Fruit fly (Drosophila melanogaster) whole organism, embryonic: ENCODE results near the gene Ptp10D.

ENCODE experiments used
- Aef1 ChIP-seq: fragments of 200-800 bp; sonication (Bioruptor generic); IDR thresholded peaks from 3 replicates; pipeline ENCODE4 v1.3.6; 2022; ENCODE audit warnings: missing biosample characterization, missing genetic modification characterization
- Blimp-1 ChIP-seq: fragments of 200-800 bp; sonication (Bioruptor generic); optimal IDR thresholded peaks from 3 replicates; lab custom pipeline; 2018; ENCODE audit warnings: missing biosample characterization, missing genetic modification characterization, mild to moderate bottlenecking, moderate library complexity, missing genetic modification reagents
- CG10274 ChIP-seq: fragments of 200-800 bp; sonication (Bioruptor generic); optimal IDR thresholded peaks from 3 replicates; lab custom pipeline; 2017; ENCODE audit warnings: missing biosample characterization, mild to moderate bottlenecking, missing genetic modification characterization
- CG10321 ChIP-seq: fragments of 200-800 bp; sonication (Bioruptor generic); IDR thresholded peaks from 2 replicates; pipeline ENCODE4 v1.3.6; 2022; ENCODE audit warnings: missing biosample characterization, missing genetic modification characterization
- CG10654 ChIP-seq: fragments of 200-800 bp; sonication (Bioruptor generic); optimal IDR thresholded peaks from 2 replicates; lab custom pipeline; 2016; ENCODE audit warnings: missing biosample characterization, missing genetic modification characterization
- CG10959 ChIP-seq: fragments of 200-800 bp; sonication (Bioruptor generic); IDR thresholded peaks from 2 replicates; pipeline ENCODE4 v1.3.6; 2022; ENCODE audit warnings: missing biosample characterization, missing genetic modification characterization
- CG11093 ChIP-seq: fragments of 200-800 bp; sonication (Bioruptor generic); IDR thresholded peaks from 3 replicates; pipeline ENCODE4 v1.3.6; 2022; ENCODE audit warnings: missing biosample characterization, missing genetic modification characterization
- CG12299 ChIP-seq: fragments of 200-800 bp; sonication (Bioruptor generic); optimal IDR thresholded peaks from 2 replicates; lab custom pipeline; 2018; ENCODE audit warnings: missing biosample characterization, mild to moderate bottlenecking, missing genetic modification characterization
- CG13775 ChIP-seq: fragments of 200-800 bp; sonication (Bioruptor generic); optimal IDR thresholded peaks from 3 replicates; lab custom pipeline; 2017; ENCODE audit warnings: missing biosample characterization, mild to moderate bottlenecking, missing genetic modification characterization
- CG15514 ChIP-seq: fragments of 200-800 bp; sonication (Bioruptor generic); optimal IDR thresholded peaks from 3 replicates; lab custom pipeline; 2017; ENCODE audit warnings: missing biosample characterization, missing genetic modification characterization, mild to moderate bottlenecking, moderate library complexity, missing genetic modification reagents
- CG1603 ChIP-seq: fragments of 200-800 bp; sonication (Bioruptor generic); optimal IDR thresholded peaks from 2 replicates; lab custom pipeline; 2019; ENCODE audit warnings: missing biosample characterization, mild to moderate bottlenecking, missing genetic modification characterization, moderate library complexity
- CG16815 ChIP-seq: fragments of 200-800 bp; sonication (Bioruptor generic); optimal IDR thresholded peaks from 3 replicates; lab custom pipeline; 2017; ENCODE audit warnings: missing biosample characterization, mild to moderate bottlenecking, missing genetic modification characterization
- CG17912 ChIP-seq: fragments of 200-800 bp; sonication (Bioruptor generic); optimal IDR thresholded peaks from 2 replicates; lab custom pipeline; 2018; ENCODE audit warnings: missing biosample characterization, mild to moderate bottlenecking, missing genetic modification characterization
- CG1832 ChIP-seq: fragments of 200-800 bp; sonication (Bioruptor generic); optimal IDR thresholded peaks from 2 replicates; lab custom pipeline; 2017; ENCODE audit warnings: missing biosample characterization, mild to moderate bottlenecking, missing genetic modification characterization, inconsistent platforms
- CG42726 ChIP-seq: fragments of 200-800 bp; sonication (Bioruptor generic); IDR thresholded peaks from 2 replicates; pipeline ENCODE4 v1.3.6; 2022; ENCODE audit warnings: missing biosample characterization, missing genetic modification characterization; ENCODE audit not compliant: partially characterized antibody
- CG4854 ChIP-seq: fragments of 200-800 bp; sonication (Bioruptor generic); optimal IDR thresholded peaks from 2 replicates; lab custom pipeline; 2016; ENCODE audit warnings: missing biosample characterization, missing genetic modification characterization, inconsistent platforms
- CG7372 ChIP-seq: fragments of 200-800 bp; sonication (Bioruptor generic); IDR thresholded peaks from 2 replicates; pipeline ENCODE4 v1.3.6; 2022; ENCODE audit warnings: missing biosample characterization, missing genetic modification characterization
- CG8290 ChIP-seq, 3 experiments: fragments of 200-800 bp; sonication (Bioruptor generic); optimal IDR thresholded peaks; 2 replicates each; lab custom pipeline; 2016 to 2019; ENCODE audit warnings: missing biosample characterization in 3 of 3, missing genetic modification characterization in 3 of 3, mild to moderate bottlenecking in 2 of 3, moderate library complexity in 1 of 3
- CG8944 ChIP-seq: fragments of 200-800 bp; sonication (Bioruptor generic); optimal IDR thresholded peaks from 3 replicates; lab custom pipeline; 2016; ENCODE audit warnings: missing biosample characterization, missing genetic modification characterization
- CrebB ChIP-seq: fragments of 200-800 bp; sonication (Bioruptor generic); optimal IDR thresholded peaks from 3 replicates; lab custom pipeline; 2018; ENCODE audit warnings: missing biosample characterization, mild to moderate bottlenecking, missing genetic modification characterization
- Dad ChIP-seq: fragments of 200-800 bp; sonication (Bioruptor generic); optimal IDR thresholded peaks from 3 replicates; lab custom pipeline; 2016; ENCODE audit warnings: missing biosample characterization, missing genetic modification characterization
- Dip2 ChIP-seq: fragments of 200-800 bp; sonication (Bioruptor generic); IDR thresholded peaks from 2 replicates; pipeline ENCODE4 v1.3.6; 2022; ENCODE audit warnings: missing biosample characterization, missing genetic modification characterization
- Doc2 ChIP-seq: fragments of 200-800 bp; sonication (Bioruptor generic); IDR thresholded peaks from 2 replicates; pipeline ENCODE4 v1.3.6; 2022; ENCODE audit warnings: missing biosample characterization, missing genetic modification characterization
- Dref ChIP-seq: fragments of 200-800 bp; sonication (Bioruptor generic); IDR thresholded peaks from 2 replicates; pipeline ENCODE4 v1.3.6; 2022; ENCODE audit warnings: missing biosample characterization, missing genetic modification characterization
- Ets65A ChIP-seq: fragments of 200-800 bp; sonication (Bioruptor generic); peaks from one replicate; lab custom pipeline; 2016; ENCODE audit warnings: missing biosample characterization, missing genetic modification characterization
- H15 ChIP-seq: fragments of 200-800 bp; sonication (Bioruptor generic); IDR thresholded peaks from 3 replicates; pipeline ENCODE4 v1.3.6; 2022; ENCODE audit warnings: missing biosample characterization, missing genetic modification characterization
- HLH4C ChIP-seq: fragments of 200-800 bp; sonication (Bioruptor generic); IDR thresholded peaks from 3 replicates; pipeline ENCODE4 v1.3.6; 2022; ENCODE audit warnings: missing biosample characterization, missing genetic modification characterization; ENCODE audit not compliant: partially characterized antibody
- HmgD ChIP-seq: fragments of 200-800 bp; sonication (Bioruptor generic); optimal IDR thresholded peaks from 3 replicates; lab custom pipeline; 2016; ENCODE audit warnings: missing biosample characterization, missing genetic modification characterization
- NFAT ChIP-seq: fragments of 200-800 bp; sonication (Bioruptor generic); IDR thresholded peaks from 2 replicates; pipeline ENCODE4 v1.3.6; 2022; ENCODE audit warnings: missing biosample characterization, missing genetic modification characterization
- Rx ChIP-seq: fragments of 200-800 bp; sonication (Bioruptor generic); IDR thresholded peaks from 2 replicates; pipeline ENCODE4 v1.3.6; 2022; ENCODE audit warnings: missing biosample characterization, missing genetic modification characterization
- Six4 ChIP-seq: fragments of 200-800 bp; sonication (Bioruptor generic); optimal IDR thresholded peaks from 2 replicates; lab custom pipeline; 2016; ENCODE audit warnings: missing biosample characterization, missing genetic modification characterization
- Sry-δ ChIP-seq: fragments of 200-800 bp; sonication (Bioruptor generic); optimal IDR thresholded peaks from 2 replicates; lab custom pipeline; 2016; ENCODE audit warnings: missing biosample characterization, missing genetic modification characterization
- ac ChIP-seq: fragments of 200-800 bp; sonication (Bioruptor generic); optimal IDR thresholded peaks from 3 replicates; lab custom pipeline; 2017; ENCODE audit warnings: missing biosample characterization, mild to moderate bottlenecking, missing genetic modification characterization
- amos ChIP-seq: fragments of 200-800 bp; sonication (Bioruptor generic); IDR thresholded peaks from 2 replicates; pipeline ENCODE4 v1.3.6; 2022; ENCODE audit warnings: missing biosample characterization, missing genetic modification characterization; ENCODE audit not compliant: partially characterized antibody
- ash1 ChIP-seq: fragments of 200-800 bp; sonication (Bioruptor generic); optimal IDR thresholded peaks from 2 replicates; lab custom pipeline; 2018; ENCODE audit warnings: missing biosample characterization, mild to moderate bottlenecking, missing genetic modification characterization
- btn ChIP-seq: fragments of 200-800 bp; sonication (Bioruptor generic); optimal IDR thresholded peaks from 2 replicates; lab custom pipeline; 2016; ENCODE audit warnings: missing biosample characterization, missing genetic modification characterization
- da ChIP-seq: fragments of 200-800 bp; sonication (Bioruptor generic); optimal IDR thresholded peaks from 2 replicates; lab custom pipeline; 2016; ENCODE audit warnings: missing biosample characterization, missing genetic modification characterization
- dm ChIP-seq: fragments of 200-800 bp; sonication (Bioruptor generic); optimal IDR thresholded peaks from 3 replicates; lab custom pipeline; 2016; ENCODE audit warnings: missing biosample characterization, missing genetic modification characterization
- eve ChIP-seq, 2 experiments: fragments of >200 bp; optimal IDR thresholded peaks; 2 replicates each; lab custom pipeline; 2017; ENCODE audit warnings: missing biosample characterization in 2 of 2, missing genetic modification characterization in 2 of 2
- fd102C ChIP-seq: fragments of 200-800 bp; sonication (Bioruptor generic); optimal IDR thresholded peaks from 2 replicates; lab custom pipeline; 2018; ENCODE audit warnings: missing biosample characterization, mild to moderate bottlenecking, missing genetic modification characterization, moderate library complexity
- fd96Cb ChIP-seq: fragments of 200-800 bp; sonication (Bioruptor generic); optimal IDR thresholded peaks from 2 replicates; lab custom pipeline; 2018; ENCODE audit warnings: missing biosample characterization, mild to moderate bottlenecking, missing genetic modification characterization, moderate library complexity
- grn ChIP-seq: fragments of 200-800 bp; sonication (Bioruptor generic); optimal IDR thresholded peaks from 3 replicates; lab custom pipeline; 2017; ENCODE audit warnings: missing biosample characterization, missing genetic modification characterization
- gsb ChIP-seq: fragments of 200-800 bp; sonication (Bioruptor generic); IDR thresholded peaks from 2 replicates; pipeline ENCODE4 v1.3.6; 2022; ENCODE audit warnings: missing biosample characterization, missing genetic modification characterization
- jumu ChIP-seq: fragments of 200-800 bp; sonication (Bioruptor generic); optimal IDR thresholded peaks from 3 replicates; lab custom pipeline; 2016; ENCODE audit warnings: missing biosample characterization, missing genetic modification characterization
- nom ChIP-seq: fragments of 200-800 bp; sonication (Bioruptor generic); optimal IDR thresholded peaks from 2 replicates; lab custom pipeline; 2017; ENCODE audit warnings: missing biosample characterization, missing genetic modification characterization, mild to moderate bottlenecking, moderate library complexity, missing genetic modification reagents
- psq ChIP-seq: fragments of 200-800 bp; sonication (Bioruptor generic); optimal IDR thresholded peaks from 2 replicates; lab custom pipeline; 2017; ENCODE audit warnings: missing biosample characterization, missing genetic modification characterization
- ro ChIP-seq: fragments of 200-800 bp; sonication (Bioruptor generic); IDR thresholded peaks from 2 replicates; pipeline ENCODE4 v1.3.6; 2022; ENCODE audit warnings: missing biosample characterization, missing genetic modification characterization
- slou ChIP-seq: fragments of 200-800 bp; sonication (Bioruptor generic); optimal IDR thresholded peaks from 3 replicates; lab custom pipeline; 2016; ENCODE audit warnings: missing biosample characterization, missing genetic modification characterization
- tio ChIP-seq: fragments of 200-800 bp; sonication (Bioruptor generic); optimal IDR thresholded peaks from 2 replicates; lab custom pipeline; 2017; ENCODE audit warnings: missing biosample characterization, missing genetic modification characterization, inconsistent platforms
- vvl ChIP-seq: fragments of 200-800 bp; sonication (Bioruptor generic); IDR thresholded peaks from 2 replicates; pipeline ENCODE4 v1.3.6; 2022; ENCODE audit warnings: missing biosample characterization, missing genetic modification characterization
- wor ChIP-seq: fragments of 200-800 bp; sonication (Bioruptor generic); IDR thresholded peaks from 2 replicates; pipeline ENCODE4 v1.3.6; 2022; ENCODE audit warnings: missing biosample characterization, missing genetic modification characterization

The Ptp10D gene

DNA sequence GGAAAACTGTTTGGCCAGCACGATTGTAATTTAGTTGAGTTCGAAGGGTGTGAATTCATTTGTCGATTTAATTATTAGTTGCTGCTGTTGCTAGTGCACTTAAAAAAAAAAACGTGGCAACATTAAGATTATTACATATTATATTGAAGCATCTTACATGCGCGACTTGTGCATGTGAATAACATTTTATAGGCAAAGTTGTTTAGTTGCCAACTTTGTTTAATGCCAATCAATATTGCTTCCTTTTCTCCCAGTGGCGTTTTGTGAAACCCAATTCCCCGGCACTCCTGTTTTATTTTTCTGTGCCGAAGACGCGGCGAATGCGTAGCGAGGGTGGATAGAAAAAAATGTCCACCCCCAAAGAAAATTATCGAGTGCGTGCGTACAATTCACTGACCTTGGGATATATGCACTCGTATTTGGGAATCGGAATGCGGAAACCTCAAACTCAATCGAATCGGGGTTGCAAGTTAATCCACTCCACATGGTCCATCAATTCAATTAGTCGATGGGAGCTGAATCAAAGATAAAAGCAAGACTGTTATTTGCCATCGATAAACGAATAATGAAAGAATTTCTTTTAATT lies 7.3 kb downstream of the Ptp10D start (continued):
- TF ChIP-seq CG17912 (GFP tag; lab: Kevin White, UChicago) (no peak), amos (GFP tag; lab: Robert Waterston, UW) (no peak), Ets65A (peak; percentile 79), jumu (no peak), wor (peak; percentile 38; the same call in 1 of the 2 replicates), Dref (GFP tag; lab: Robert Waterston, UW) (no peak), eve (GFP tag; optimal IDR thresholded peaks at IDR 0.05; lab: Kevin White, UChicago) (peak in 1 of 2 experiments; percentile 80), CG7372 (0 out of 2 replicates have a peak, but pooled peaks have one; percentile 7), CrebB (tag; lab: Kevin White, UChicago) (no peak), CG13775 (GFP tag; lab: Kevin White, UChicago) (peak; percentile 46), CG12299 (tag; lab: Kevin White, UChicago) (no peak), Sry-δ (GFP tag; lab: Kevin White, UChicago) (no peak), Dad (GFP tag; lab: Kevin White, UChicago) (no peak), dm (GFP tag; lab: Kevin White, UChicago) (peak; percentile 2), vvl (peak; percentile 75), grn (GFP tag; lab: Kevin White, UChicago) (no peak), slou (GFP tag; lab: Kevin White, UChicago) (peak; percentile 32), CG10321 (GFP tag; lab: Robert Waterston, UW) (no peak), CG11093 (peak; percentile 19; the same call in 1 of the 3 replicates), Aef1 (GFP tag; lab: Robert Waterston, UW) (no peak), CG10274 (GFP tag; lab: Kevin White, UChicago) (no peak), ash1 (no peak), Blimp-1 (GFP tag; lab: Kevin White, UChicago) (peak; percentile 73), Doc2 (GFP tag; lab: Robert Waterston, UW) (no peak), Dip2 (GFP tag; lab: Robert Waterston, UW) (no peak), HLH4C (no peak), CG16815 (GFP tag; lab: Kevin White, UChicago) (peak; percentile 47), CG42726 (no peak), nom (GFP tag; lab: Kevin White, UChicago) (no peak), da (GFP tag; lab: Kevin White, UChicago) (no peak), CG8944 (GFP tag; lab: Kevin White, UChicago) (peak; percentile 41), H15 (peak; percentile 58), NFAT (GFP tag; lab: Robert Waterston, UW) (no peak), fd96Cb (tag; lab: Kevin White, UChicago) (peak; percentile 68), CG10959 (GFP tag; lab: Robert Waterston, UW) (peak; percentile 80), CG1832 (GFP tag; lab: Kevin White, UChicago) (no peak), Rx (GFP tag; lab: Robert Waterston, UW) (peak; percentile 63; the same call in 1 of the 2 replicates), psq (GFP tag; lab: Kevin White, UChicago) (peak; percentile 29), btn (GFP tag; lab: Kevin White, UChicago) (peak; percentile 7), CG8290 (GFP tag; optimal IDR thresholded peaks at IDR 0.05; lab: Kevin White, UChicago) (peak; percentile 24), CG8290 (tag; optimal IDR thresholded peaks at IDR 0.05; lab: Kevin White, UChicago) (peak in 1 of 2 experiments; percentile 39), Six4 (peak; percentile 29), CG4854 (GFP tag; lab: Kevin White, UChicago) (no peak), ac (GFP tag; lab: Kevin White, UChicago) (no peak), CG15514 (GFP tag; lab: Kevin White, UChicago) (no peak), tio (GFP tag; lab: Kevin White, UChicago) (peak; percentile 17), ro (no peak), CG1603 (tag; lab: Kevin White, UChicago) (peak; percentile 75), gsb (GFP tag; lab: Robert Waterston, UW) (no peak), fd102C (GFP tag; lab: Kevin White, UChicago) (no peak), CG10654 (GFP tag; lab: Kevin White, UChicago) (peak; percentile 37), HmgD (GFP tag; lab: Kevin White, UChicago) (no peak)
